Worm (Caenorhabditis elegans) whole organism, midembryonic: ENCODE data around the gene ggtb-1.

Source experiments
- T22C8.4 ChIP-seq: fragments of 200-800 bp; sonication (Bioruptor generic); IDR thresholded peaks from 2 replicates; pipeline ENCODE4 v1.3.6; 2022; ENCODE audit warnings: missing genetic modification characterization, missing compliant biosample characterization
- cog-1 ChIP-seq: sonication (generic microtip); optimal IDR thresholded peaks from 2 replicates; lab custom pipeline; 2016; ENCODE audit warnings: missing genetic modification characterization, missing compliant biosample characterization
- flt-1 ChIP-seq: fragments of 200-800 bp; sonication (Bioruptor generic); IDR thresholded peaks from 2 replicates; pipeline ENCODE4 v1.3.6; 2022; ENCODE audit warnings: missing genetic modification characterization, missing compliant biosample characterization
- klf-2 ChIP-seq: fragments of 200-800 bp; sonication (Bioruptor generic); conservative IDR thresholded peaks from 2 replicates; pipeline ENCODE4 v1.3.6; 2022; ENCODE audit warnings: missing genetic modification reagents, missing genetic modification characterization, missing compliant biosample characterization
- med-1 ChIP-seq: sonication (generic microtip); optimal IDR thresholded peaks from 2 replicates; lab custom pipeline; 2017; ENCODE audit warnings: missing genetic modification characterization, mild to moderate bottlenecking, missing compliant biosample characterization, antibody characterized with exemption, missing genetic modification reagents; ENCODE audit not compliant: insufficient read depth
- ref-1 ChIP-seq: fragments of 200-800 bp; sonication (Bioruptor generic); conservative IDR thresholded peaks from 2 replicates; pipeline ENCODE4 v1.3.6; 2022; ENCODE audit warnings: missing genetic modification reagents, missing genetic modification characterization, missing compliant biosample characterization
- tab-1 ChIP-seq: fragments of 200-800 bp; sonication (Bioruptor generic); IDR thresholded peaks from 2 replicates; pipeline ENCODE4 v1.3.6; 2022; ENCODE audit warnings: missing genetic modification characterization, missing compliant biosample characterization
- ztf-23 ChIP-seq: fragments of 200-800 bp; sonication (Bioruptor generic); IDR thresholded peaks from 2 replicates; pipeline ENCODE4 v1.3.6; 2022; ENCODE audit warnings: missing genetic modification reagents, missing genetic modification characterization, missing compliant biosample characterization
- ztf-29 ChIP-seq: fragments of 200-800 bp; sonication (Bioruptor generic); IDR thresholded peaks from 2 replicates; pipeline ENCODE4 v1.3.6; 2022; ENCODE audit warnings: missing genetic modification reagents, missing genetic modification characterization, missing compliant biosample characterization

Gene ggtb-1

ce11 chrIII:7166664-7167567 is 33.4 kb downstream of the ggtb-1 start:
- TF ChIP-seq tab-1 (GFP tag; lab: Robert Waterston, UW) (no peak), ztf-29 (GFP tag; lab: Robert Waterston, UW) (no peak), cog-1 (tag; lab: Kevin White, UChicago) (no peak), med-1 (GFP tag; lab: Kevin White, UChicago) (no peak), flt-1 (GFP tag; lab: Robert Waterston, UW) (no peak), ref-1 (GFP tag; lab: Robert Waterston, UW) (no peak), klf-2 (GFP tag; lab: Robert Waterston, UW) (no peak), T22C8.4 (GFP tag; lab: Robert Waterston, UW) (no peak), ztf-23 (no peak)

ce11 chrIII:7167568-7167937 is 34.0 kb downstream of the ggtb-1 start, which contains the start of gene acs-4:
Gene acs-4 (plus strand): TSS chrIII:7167838.
- TF ChIP-seq flt-1 (GFP tag; lab: Robert Waterston, UW) (no peak), med-1 (GFP tag; lab: Kevin White, UChicago) (no peak), klf-2 (GFP tag; lab: Robert Waterston, UW) (no peak), ref-1 (GFP tag; lab: Robert Waterston, UW) (no peak), ztf-29 (GFP tag; lab: Robert Waterston, UW) (no peak)

DNA sequence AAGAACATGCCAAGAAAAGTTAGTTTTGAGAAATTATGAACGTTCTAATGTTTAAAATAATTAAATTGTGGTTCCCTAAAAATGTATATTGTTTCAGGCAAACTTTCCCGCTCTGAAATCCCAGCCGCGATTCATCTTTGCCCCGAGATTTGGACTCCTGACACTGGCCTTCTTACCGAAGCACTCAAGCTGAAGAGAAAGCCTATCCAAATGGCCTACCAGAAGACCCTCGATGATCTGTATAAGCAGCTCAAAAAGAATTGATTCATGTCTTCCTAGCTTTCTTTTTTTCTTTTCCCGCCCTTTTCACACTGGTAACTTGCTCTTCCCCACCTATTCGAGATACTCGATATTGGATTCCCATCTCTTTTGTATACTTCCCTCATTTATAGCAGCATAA is 36.5 kb downstream of the ggtb-1 start:
- no peak for TF ChIP-seq T22C8.4 (GFP tag; lab: Robert Waterston, UW)
- TF ChIP-seq ztf-23 = no peak
- no peak for TF ChIP-seq cog-1 (tag; lab: Kevin White, UChicago)
- TF ChIP-seq flt-1 (GFP tag; lab: Robert Waterston, UW) = no peak
- no peak for TF ChIP-seq ztf-29 (GFP tag; lab: Robert Waterston, UW)
- no peak for TF ChIP-seq ref-1 (GFP tag; lab: Robert Waterston, UW)
- TF ChIP-seq klf-2 (GFP tag; lab: Robert Waterston, UW) = no peak
- no peak for TF ChIP-seq med-1 (GFP tag; lab: Kevin White, UChicago)
- TF ChIP-seq tab-1 (GFP tag; lab: Robert Waterston, UW) = no peak

DNA sequence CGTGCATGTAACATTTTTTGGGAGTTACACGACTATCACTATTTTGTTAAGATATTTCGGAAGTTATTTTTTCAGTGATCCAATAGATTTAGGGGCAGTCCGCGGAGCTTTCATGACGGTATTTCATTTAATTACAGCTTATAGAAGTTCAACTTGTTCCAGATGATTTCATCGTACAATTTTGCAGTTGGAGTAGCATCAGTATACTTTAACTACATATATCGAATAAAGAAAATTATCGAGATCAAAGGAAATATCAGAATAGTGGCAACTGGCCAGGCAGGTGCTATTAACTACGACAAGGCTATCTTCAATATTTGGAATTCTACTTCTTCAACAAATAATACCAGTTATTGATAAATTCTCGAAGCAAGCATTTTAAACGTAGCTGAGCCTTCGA is 44.9 kb downstream of the ggtb-1 start:
- no peak for TF ChIP-seq ref-1 (GFP tag; lab: Robert Waterston, UW)
- TF ChIP-seq T22C8.4 (GFP tag; lab: Robert Waterston, UW) = no peak
- TF ChIP-seq med-1 (GFP tag; lab: Kevin White, UChicago) = no peak
- TF ChIP-seq cog-1 (tag; lab: Kevin White, UChicago) = no peak
- TF ChIP-seq klf-2 (GFP tag; lab: Robert Waterston, UW) = no peak
- TF ChIP-seq ztf-23 = no peak

DNA sequence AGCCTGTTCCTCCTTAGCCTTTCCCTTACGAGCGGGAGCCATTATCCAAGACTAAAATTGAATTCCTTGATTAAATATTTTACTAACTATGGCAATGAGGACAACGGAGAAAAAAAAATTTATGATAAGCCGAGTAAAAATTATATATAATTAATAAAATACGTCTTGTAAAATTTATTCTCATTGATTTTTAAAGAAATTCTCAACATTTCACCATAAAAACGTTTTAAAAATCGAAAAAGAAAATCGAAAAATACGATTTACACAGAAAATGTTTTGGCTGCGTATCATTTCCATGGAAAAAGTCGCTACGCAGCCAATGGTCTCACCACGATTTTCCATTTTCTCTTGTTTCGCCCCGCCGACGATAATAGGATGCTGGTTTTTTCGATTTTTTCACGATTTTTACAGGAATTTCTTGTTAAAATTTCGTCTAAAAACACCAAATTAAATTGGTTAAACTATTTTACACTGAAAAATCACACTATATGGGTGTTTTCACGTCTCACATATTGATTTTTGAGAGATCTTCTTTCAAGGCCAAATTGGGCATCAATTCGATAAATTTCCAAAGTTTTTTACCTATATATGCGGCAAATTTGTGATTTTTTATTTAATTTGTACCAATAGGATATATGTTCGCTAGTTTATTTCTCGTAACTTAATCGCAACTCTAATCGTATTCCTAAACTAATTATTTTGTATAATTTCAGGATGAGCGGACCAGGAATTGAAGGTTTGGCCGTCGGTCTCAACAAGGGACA is 46.2 kb downstream of the ggtb-1 start, which contains the start of the genes rps-14 and rpl-36:
TSS of gene rps-14 (minus strand) at position 51 of the 764 bp plus-strand sequence.
TSS of gene rpl-36 (plus strand) at position 714 of the 764 bp plus-strand sequence.
- TF ChIP-seq med-1 (GFP tag; lab: Kevin White, UChicago) (no peak), klf-2 (GFP tag; lab: Robert Waterston, UW) (no peak), T22C8.4 (GFP tag; lab: Robert Waterston, UW) (no peak), cog-1 (tag; lab: Kevin White, UChicago) (peak; percentile 76), ztf-23 (peak; percentile 79), flt-1 (GFP tag; lab: Robert Waterston, UW) (no peak)

ce11 chrIII:7180613-7181012 is 47.0 kb downstream of the ggtb-1 start, which contains the start of gene ndab-2:
Gene ndab-2 (plus strand): TSS chrIII:7180752.
- TF ChIP-seq flt-1 (GFP tag; lab: Robert Waterston, UW) (no peak), med-1 (GFP tag; lab: Kevin White, UChicago) (no peak), klf-2 (GFP tag; lab: Robert Waterston, UW) (no peak), tab-1 (GFP tag; lab: Robert Waterston, UW) (no peak), ztf-23 (no peak), T22C8.4 (GFP tag; lab: Robert Waterston, UW) (no peak), ref-1 (GFP tag; lab: Robert Waterston, UW) (no peak), cog-1 (tag; lab: Kevin White, UChicago) (no peak), ztf-29 (GFP tag; lab: Robert Waterston, UW) (no peak)

DNA sequence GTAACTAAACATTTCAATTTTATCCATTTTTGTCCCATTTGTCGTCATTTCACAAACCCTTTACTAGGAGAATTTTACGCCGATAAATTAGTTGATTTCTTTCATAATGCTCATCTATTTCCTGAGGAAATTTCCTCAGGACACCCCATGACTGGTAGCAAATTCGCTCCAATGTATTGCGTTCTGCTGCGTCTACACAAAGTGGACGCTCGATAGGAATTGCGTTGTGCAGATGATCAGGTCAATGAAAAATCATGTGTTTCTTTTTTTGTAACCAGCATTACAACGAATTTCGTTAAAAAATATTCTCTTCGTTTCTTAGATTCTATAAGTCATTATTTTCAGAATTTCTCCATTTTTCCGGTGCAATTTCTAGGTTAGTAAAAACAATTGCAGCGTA is 48.3 kb downstream of the ggtb-1 start, which contains the start of gene epg-4:
TSS of gene epg-4 (plus strand) at position 346 of the 400 bp plus-strand sequence.
- TF ChIP-seq klf-2 (GFP tag; lab: Robert Waterston, UW) (no peak), cog-1 (tag; lab: Kevin White, UChicago) (no peak), flt-1 (GFP tag; lab: Robert Waterston, UW) (0 out of 2 replicates have a peak, but pooled peaks have one; percentile 18)

DNA sequence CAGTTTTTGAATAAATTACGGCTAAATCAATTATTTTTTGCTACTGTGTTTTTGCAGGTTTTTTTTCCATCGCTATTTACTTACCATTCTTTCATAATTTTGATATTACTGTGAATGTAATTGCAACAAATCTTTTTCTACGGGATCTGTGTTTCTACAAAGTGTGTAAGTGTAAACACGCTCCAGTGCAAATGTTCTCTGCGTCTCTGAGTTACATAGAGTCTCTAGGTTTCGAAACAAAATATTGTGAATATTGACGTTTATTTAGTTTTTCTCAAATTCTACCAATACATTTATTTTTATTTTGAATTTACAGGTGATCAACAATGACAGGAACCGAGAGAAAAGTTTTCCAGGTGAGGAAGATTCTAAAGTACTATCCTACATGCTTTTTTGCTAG is 50.5 kb downstream of the ggtb-1 start, which contains the start of gene yju-2:
TSS of gene yju-2 (plus strand) at position 315 of the 400 bp plus-strand sequence.
- TF ChIP-seq flt-1 (GFP tag; lab: Robert Waterston, UW) (no peak), ztf-23 (no peak), tab-1 (GFP tag; lab: Robert Waterston, UW) (no peak), ztf-29 (GFP tag; lab: Robert Waterston, UW) (no peak), T22C8.4 (GFP tag; lab: Robert Waterston, UW) (no peak), cog-1 (tag; lab: Kevin White, UChicago) (no peak), klf-2 (GFP tag; lab: Robert Waterston, UW) (no peak), med-1 (GFP tag; lab: Kevin White, UChicago) (no peak), ref-1 (GFP tag; lab: Robert Waterston, UW) (no peak)
